Worm (Caenorhabditis elegans): ENCODE results near the gene btb-10.

ce11 chrII:1066907-1067306, 6.3 kb upstream of the btb-10 start, which contains the start of gene K02E7.10:
- TF ChIP-seq hmbx-1 (tag; optimal IDR thresholded peaks at IDR 0.05): no peak
- no peak for TF ChIP-seq ceh-36 (tag; optimal IDR thresholded peaks at IDR 0.05)
- no peak for TF ChIP-seq sea-1 (GFP tag; conservative IDR thresholded peaks at IDR 0.05)
- TF ChIP-seq hnd-1 (tag; optimal IDR thresholded peaks at IDR 0.05): no peak
- TF ChIP-seq flt-1 (GFP tag; IDR thresholded peaks at IDR 0.05): no peak
- no peak for TF ChIP-seq ets-7 (tag; optimal IDR thresholded peaks at IDR 0.05)
- no peak for TF ChIP-seq ama-1 (optimal IDR thresholded peaks at IDR 0.05)
- no peak for TF ChIP-seq pes-1 (GFP tag; IDR thresholded peaks at IDR 0.05)
- no peak for TF ChIP-seq tbx-37 (GFP tag; conservative IDR thresholded peaks at IDR 0.05)

Data from whole organism, early embryonic.